ENCODE assay signal across 5 worm cellular contexts in the genomic region with DNA sequence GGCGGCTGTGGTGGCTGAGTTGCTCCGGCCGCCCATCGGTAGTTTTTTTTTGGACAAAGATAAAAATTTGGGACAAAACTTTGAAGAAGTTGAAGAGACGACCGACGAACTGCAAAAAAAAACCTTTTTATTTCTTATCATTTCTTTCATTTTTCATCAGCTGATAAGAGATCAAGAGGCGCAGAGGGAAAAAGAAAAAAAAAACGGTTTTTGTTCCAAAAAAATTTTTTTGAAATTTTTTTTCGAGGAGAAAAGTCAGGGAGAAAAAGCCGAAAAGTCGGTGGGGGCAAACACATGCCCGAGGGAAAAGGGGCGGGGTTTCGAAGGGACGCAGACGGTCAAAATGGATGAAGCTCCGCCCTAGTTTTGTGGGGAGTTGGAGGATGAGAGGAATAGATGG.
A peak's percentile ranks its signal among the peaks of the same experiment; 100 is the strongest.
TF ChIP-seq lines count a peak whose summit lies in the region.

A gene (minus strand): TSS at position 129 of the 400 bp plus-strand sequence.

TF ChIP-seq in whole organism, L1 larva, 84 proteins besides CTCF, POLR2A, EP300 and RAD21:
- TF ChIP-seq mep-1 (tag; optimal IDR thresholded peaks at IDR 0.05; lab: Kevin White, UChicago) (no peak), lin-13 (GFP tag; optimal IDR thresholded peaks at IDR 0.05; lab: Kevin White, UChicago) (no peak), nhr-19 (GFP tag; conservative IDR thresholded peaks at IDR 0.05; lab: Robert Waterston, UW) (no peak), lsy-2 (tag; optimal IDR thresholded peaks at IDR 0.05; lab: Kevin White, UChicago) (peak in 1 of 2 experiments; percentile 2), efl-1 (optimal IDR thresholded peaks at IDR 0.05; lab: Kevin White, UChicago) (no peak), efl-1 (GFP tag; optimal IDR thresholded peaks at IDR 0.05 in 1 of 2; lab: Kevin White, UChicago) (peak in 1 of 2 experiments; percentile 51), zag-1 (tag; optimal IDR thresholded peaks at IDR 0.05; lab: Kevin White, UChicago) (no peak), fkh-4 (tag; optimal IDR thresholded peaks at IDR 0.05; lab: Kevin White, UChicago; ENCODE audit: borderline replicate concordance) (no peak), elt-2 (tag; optimal IDR thresholded peaks at IDR 0.05; lab: Kevin White, UChicago) (peak; percentile 26), efl-3 (GFP tag; optimal IDR thresholded peaks at IDR 0.05; lab: Kevin White, UChicago) (no peak), blmp-1 (tag; optimal IDR thresholded peaks at IDR 0.05; lab: Kevin White, UChicago) (peak; percentile 1)

TF ChIP-seq in whole organism, L3 larva, 47 proteins besides CTCF, POLR2A, EP300 and RAD21:
- peak; percentile 41 for TF ChIP-seq pha-4 (tag; optimal IDR thresholded peaks at IDR 0.05; lab: Kevin White, UChicago)
- TF ChIP-seq pqm-1 (tag; optimal IDR thresholded peaks at IDR 0.05; lab: Kevin White, UChicago), result no peak
- TF ChIP-seq elt-2 (tag; optimal IDR thresholded peaks at IDR 0.05; lab: Kevin White, UChicago), result peak; percentile 51
- TF ChIP-seq nfya-1 (tag; optimal IDR thresholded peaks at IDR 0.05; lab: Kevin White, UChicago; ENCODE audit: insufficient read depth), result peak; percentile 26

TF ChIP-seq in whole organism, L4 larva, 104 proteins besides CTCF, POLR2A, EP300 and RAD21 (continues in another document):
- TF ChIP-seq ceh-44 (GFP tag; IDR thresholded peaks at IDR 0.05; lab: Robert Waterston, UW), result no peak
- peak; percentile 34 for TF ChIP-seq nhr-28 (tag; optimal IDR thresholded peaks at IDR 0.05; lab: Kevin White, UChicago)
- TF ChIP-seq mdl-1 (tag; optimal IDR thresholded peaks at IDR 0.05; lab: Kevin White, UChicago), result no peak
- TF ChIP-seq jun-1 (tag; optimal IDR thresholded peaks at IDR 0.05; lab: Kevin White, UChicago), result no peak
- peak; percentile 58 for TF ChIP-seq dve-1 (tag; optimal IDR thresholded peaks at IDR 0.05; lab: Kevin White, UChicago; ENCODE audit: insufficient read depth)
- TF ChIP-seq mxl-2 (GFP tag; conservative IDR thresholded peaks at IDR 0.05; lab: Robert Waterston, UW), result no peak
- TF ChIP-seq arid-1 (GFP tag; conservative IDR thresholded peaks at IDR 0.05; lab: Robert Waterston, UW), result no peak
- no peak for TF ChIP-seq R02D3.7 (tag; optimal IDR thresholded peaks at IDR 0.05; lab: Kevin White, UChicago)
- TF ChIP-seq mep-1 (tag; optimal IDR thresholded peaks at IDR 0.05; lab: Kevin White, UChicago), result peak; percentile 9
- TF ChIP-seq set-16 (GFP tag; IDR thresholded peaks at IDR 0.05; lab: Robert Waterston, UW), result no peak
- no peak for TF ChIP-seq sdz-12 (GFP tag; optimal IDR thresholded peaks at IDR 0.05; lab: Kevin White, UChicago)
- TF ChIP-seq zfp-3 (GFP tag; conservative IDR thresholded peaks at IDR 0.05; lab: Robert Waterston, UW), result no peak
- no peak for TF ChIP-seq lsy-2 (tag; optimal IDR thresholded peaks at IDR 0.05; lab: Kevin White, UChicago)
- no peak for TF ChIP-seq lin-1 (GFP tag; IDR thresholded peaks at IDR 0.05; lab: Robert Waterston, UW)
- no peak for TF ChIP-seq madf-9 (GFP tag; conservative IDR thresholded peaks at IDR 0.05; lab: Robert Waterston, UW)
- TF ChIP-seq nhr-10 (tag; optimal IDR thresholded peaks at IDR 0.05; lab: Kevin White, UChicago), result no peak
- no peak for TF ChIP-seq dmd-9 (GFP tag; IDR thresholded peaks at IDR 0.05; lab: Robert Waterston, UW)
- no peak for TF ChIP-seq nhr-42 (GFP tag; IDR thresholded peaks at IDR 0.05; lab: Robert Waterston, UW)
- peak; percentile 62; the same call in 1 of the 2 replicates for TF ChIP-seq tra-1 (GFP tag; IDR thresholded peaks at IDR 0.05; lab: Robert Waterston, UW)
- TF ChIP-seq F26F4.8 (GFP tag; conservative IDR thresholded peaks at IDR 0.05; lab: Robert Waterston, UW), result no peak
- TF ChIP-seq mxl-3 (GFP tag; optimal IDR thresholded peaks at IDR 0.05; lab: Kevin White, UChicago), result no peak
- no peak for TF ChIP-seq Y48G9A.11 (GFP tag; IDR thresholded peaks at IDR 0.05; lab: Robert Waterston, UW)
- no peak for TF ChIP-seq attf-4 (tag; optimal IDR thresholded peaks at IDR 0.05; lab: Kevin White, UChicago)
- 0 out of 2 replicates have a peak, but pooled peaks have one; percentile 21 for TF ChIP-seq pha-4 (GFP tag; IDR thresholded peaks at IDR 0.05; lab: Robert Waterston, UW)
- no peak for TF ChIP-seq pha-4 (tag; optimal IDR thresholded peaks at IDR 0.05; lab: Kevin White, UChicago)

TF ChIP-seq in whole organism, late embryonic, 69 proteins besides CTCF, POLR2A, EP300 and RAD21:
- TF ChIP-seq ets-4 (tag; optimal IDR thresholded peaks at IDR 0.05; lab: Kevin White, UChicago) (no peak), elt-2 (tag; optimal IDR thresholded peaks at IDR 0.05; lab: Kevin White, UChicago) (peak; percentile 22)

TF ChIP-seq in whole organism, young adult, 124 proteins besides CTCF, POLR2A, EP300 and RAD21:
- TF ChIP-seq zfh-2 (GFP tag; conservative IDR thresholded peaks at IDR 0.05; lab: Robert Waterston, UW) (peak; percentile 70), K11D2.4 (GFP tag; IDR thresholded peaks at IDR 0.05; lab: Robert Waterston, UW) (peak; percentile 74), dox-1 (GFP tag; IDR thresholded peaks at IDR 0.05; lab: Robert Waterston, UW) (0 out of 2 replicates have a peak, but pooled peaks have one; percentile 33), attf-5 (GFP tag; optimal IDR thresholded peaks at IDR 0.05; lab: Kevin White, UChicago) (peak; percentile 38), egl-18 (GFP tag; IDR thresholded peaks at IDR 0.05; lab: Robert Waterston, UW) (no peak), let-607 (tag; optimal IDR thresholded peaks at IDR 0.05; lab: Kevin White, UChicago) (peak in 1 of 2 experiments; percentile 39), nhr-80 (tag; optimal IDR thresholded peaks at IDR 0.05; lab: Kevin White, UChicago) (peak; percentile 64), cebp-1 (GFP tag; IDR thresholded peaks at IDR 0.05; lab: Robert Waterston, UW) (no peak), cebp-1 (tag; optimal IDR thresholded peaks at IDR 0.05; lab: Kevin White, UChicago) (peak; percentile 27), madf-3 (GFP tag; IDR thresholded peaks at IDR 0.05; lab: Robert Waterston, UW) (no peak), hmg-1.2 (GFP tag; IDR thresholded peaks at IDR 0.05; lab: Robert Waterston, UW) (peak; percentile 24; the same call in 1 of the 2 replicates), lin-40 (tag; optimal IDR thresholded peaks at IDR 0.05; lab: Kevin White, UChicago) (peak; percentile 27)
TF ChIP-seq in whole organism, young adult: peak in this region for 9.
